Worm (Caenorhabditis elegans) whole organism, L4 larva: ENCODE data around the gene C33C12.7.

ENCODE experiments used
- F49E8.2 ChIP-seq: sonication (generic microtip); optimal IDR thresholded peaks from 2 replicates; lab custom pipeline; 2016; ENCODE audit warnings: missing compliant biosample characterization, mild to moderate bottlenecking, missing genetic modification characterization, borderline replicate concordance
- T26A8.4 ChIP-seq: fragments of 200-800 bp; sonication (Bioruptor generic); IDR thresholded peaks from 2 replicates; pipeline ENCODE4 v1.3.6; 2022; ENCODE audit warnings: missing genetic modification characterization, missing compliant biosample characterization
- Y75B8A.6 ChIP-seq: fragments of 200-800 bp; sonication (Bioruptor generic); IDR thresholded peaks from 2 replicates; pipeline ENCODE4 v1.3.6; 2022; ENCODE audit warnings: missing genetic modification reagents, missing genetic modification characterization, missing compliant biosample characterization
- aha-1 ChIP-seq: fragments of 150-350 bp; peaks from one replicate; lab custom pipeline; 2014; ENCODE audit warnings: missing biosample characterization, missing genetic modification characterization
- aly-2 ChIP-seq: sonication (generic microtip); optimal IDR thresholded peaks from 2 replicates; lab custom pipeline; 2018; ENCODE audit warnings: missing biosample characterization, missing genetic modification characterization
- ama-1 ChIP-seq: fragments of 150-350 bp; optimal IDR thresholded peaks from 2 replicates; lab custom pipeline; 2014; ENCODE audit warnings: inconsistent platforms, mixed read lengths
- ces-1 ChIP-seq: fragments of 150-350 bp; sonication (generic microtip); optimal IDR thresholded peaks from 4 replicates; lab custom pipeline; 2014; ENCODE audit warnings: missing biosample characterization, missing genetic modification reagents, missing genetic modification characterization
- daf-12 ChIP-seq: fragments of 150-350 bp; optimal IDR thresholded peaks from 2 replicates; lab custom pipeline; 2014; ENCODE audit warnings: missing biosample characterization, missing genetic modification reagents, missing genetic modification characterization
- daf-16 ChIP-seq, 3 experiments: sonication (generic microtip); optimal IDR thresholded peaks; 2 replicates each; lab custom pipeline; 2016 to 2017; ENCODE audit warnings: missing genetic modification characterization in 3 of 3, missing genetic modification reagents in 3 of 3, mild to moderate bottlenecking in 2 of 3, missing compliant biosample characterization in 2 of 3, missing biosample characterization in 1 of 3, moderate library complexity in 1 of 3
- daf-8 ChIP-seq: fragments of 200-800 bp; sonication (Bioruptor generic); IDR thresholded peaks from 2 replicates; pipeline ENCODE4 v1.3.6; 2022; ENCODE audit warnings: missing genetic modification characterization, missing compliant biosample characterization
- dmd-6 ChIP-seq: fragments of 200-800 bp; sonication (Bioruptor generic); IDR thresholded peaks from 2 replicates; pipeline ENCODE4 v1.3.6; 2022; ENCODE audit warnings: missing genetic modification reagents, missing genetic modification characterization, missing compliant biosample characterization
- dmd-8 ChIP-seq: fragments of 200-800 bp; sonication (Bioruptor generic); IDR thresholded peaks from 2 replicates; pipeline ENCODE4 v1.3.6; 2022; ENCODE audit warnings: missing genetic modification characterization, missing compliant biosample characterization
- dve-1 ChIP-seq: sonication (generic microtip); optimal IDR thresholded peaks from 2 replicates; lab custom pipeline; 2017; ENCODE audit warnings: antibody characterized with exemption, mild to moderate bottlenecking, missing genetic modification characterization, missing compliant biosample characterization; ENCODE audit not compliant: insufficient read depth
- hlh-30 ChIP-seq: sonication (generic microtip); optimal IDR thresholded peaks from 2 replicates; lab custom pipeline; 2017; ENCODE audit warnings: antibody characterized with exemption, mild to moderate bottlenecking, missing genetic modification characterization, missing compliant biosample characterization; ENCODE audit not compliant: insufficient read depth
- lin-13 ChIP-seq: fragments of 150-350 bp; optimal IDR thresholded peaks from 2 replicates; lab custom pipeline; 2014; ENCODE audit warnings: missing biosample characterization, missing genetic modification reagents, missing genetic modification characterization
- lin-15B ChIP-seq: fragments of 150-350 bp; sonication (generic microtip); optimal IDR thresholded peaks from 3 replicates; lab custom pipeline; 2014; ENCODE audit warnings: missing biosample characterization, missing genetic modification characterization
- lin-38 ChIP-seq: fragments of 200-800 bp; sonication (Bioruptor generic); IDR thresholded peaks from 2 replicates; pipeline ENCODE4 v1.3.6; 2022; ENCODE audit warnings: missing genetic modification reagents, missing genetic modification characterization, missing compliant biosample characterization
- lin-39 ChIP-seq: fragments of 150-350 bp; optimal IDR thresholded peaks from 2 replicates; lab custom pipeline; 2014; ENCODE audit warnings: missing biosample characterization, missing genetic modification reagents, missing genetic modification characterization
- madf-9 ChIP-seq: fragments of 200-800 bp; sonication (Bioruptor generic); conservative IDR thresholded peaks from 2 replicates; pipeline ENCODE4 v1.3.6; 2022; ENCODE audit warnings: missing genetic modification reagents, missing genetic modification characterization, missing compliant biosample characterization
- mdl-1 ChIP-seq, 2 experiments: fragments of 150-350 bp in 1 of 2; sonication (generic microtip) in 1 of 2; optimal IDR thresholded peaks; 2 replicates each; lab custom pipeline; 2014 to 2017; ENCODE audit warnings: missing biosample characterization in 2 of 2, missing genetic modification characterization in 2 of 2
- mdt-29 ChIP-seq: fragments of 200-800 bp; sonication (Bioruptor generic); IDR thresholded peaks from 2 replicates; pipeline ENCODE4 v1.3.6; 2022; ENCODE audit warnings: missing genetic modification reagents, missing genetic modification characterization, missing compliant biosample characterization
- mep-1 ChIP-seq: fragments of 150-350 bp; sonication (generic microtip); optimal IDR thresholded peaks from 3 replicates; lab custom pipeline; 2014; ENCODE audit warnings: missing biosample characterization, missing genetic modification characterization
- mxl-2 ChIP-seq: fragments of 200-800 bp; sonication (Bioruptor generic); conservative IDR thresholded peaks from 2 replicates; pipeline ENCODE4 v1.3.6; 2022; ENCODE audit warnings: missing genetic modification reagents, missing genetic modification characterization, missing compliant biosample characterization
- mxl-3 ChIP-seq: fragments of 200-800 bp; sonication (Bioruptor generic); optimal IDR thresholded peaks from 2 replicates; lab custom pipeline; 2018; ENCODE audit warnings: mild to moderate bottlenecking, missing genetic modification characterization, missing compliant biosample characterization
- nhr-10 ChIP-seq: fragments of 150-350 bp; optimal IDR thresholded peaks from 2 replicates; lab custom pipeline; 2014; ENCODE audit warnings: missing biosample characterization, missing genetic modification characterization
- nhr-25 ChIP-seq: sonication (generic microtip); optimal IDR thresholded peaks from 2 replicates; lab custom pipeline; 2017; ENCODE audit warnings: missing genetic modification characterization, mild to moderate bottlenecking, missing compliant biosample characterization, antibody characterized with exemption, moderate library complexity, borderline replicate concordance; ENCODE audit not compliant: insufficient read depth
- nhr-28 ChIP-seq: fragments of 150-350 bp; optimal IDR thresholded peaks from 2 replicates; lab custom pipeline; 2014; ENCODE audit warnings: missing biosample characterization, missing genetic modification characterization
- nhr-41 ChIP-seq: fragments of 200-800 bp; sonication (Bioruptor generic); IDR thresholded peaks from 2 replicates; pipeline ENCODE4 v1.3.6; 2022; ENCODE audit warnings: missing genetic modification reagents, missing genetic modification characterization, missing compliant biosample characterization
- nhr-77 ChIP-seq: fragments of 150-350 bp; optimal IDR thresholded peaks from 2 replicates; lab custom pipeline; 2014; ENCODE audit warnings: missing biosample characterization, missing genetic modification characterization
- pqm-1 ChIP-seq: sonication (generic microtip); optimal IDR thresholded peaks from 2 replicates; lab custom pipeline; 2017; ENCODE audit warnings: missing biosample characterization, missing genetic modification characterization
- snpc-1.2 ChIP-seq: fragments of 200-800 bp; sonication (Bioruptor generic); IDR thresholded peaks from 2 replicates; pipeline ENCODE4 v1.3.6; 2022; ENCODE audit warnings: missing genetic modification reagents, missing genetic modification characterization, missing compliant biosample characterization
- tag-97 ChIP-seq: fragments of 200-800 bp; sonication (Bioruptor generic); IDR thresholded peaks from 2 replicates; pipeline ENCODE4 v1.3.6; 2022; ENCODE audit warnings: missing genetic modification characterization, missing compliant biosample characterization
- unc-62 ChIP-seq, 3 experiments: fragments of 150-350 bp in 1 of 3; sonication (generic microtip); optimal IDR thresholded peaks in 2 of 3; peaks in 1 of 3; 1 replicate in 1 of 3; 2 replicates in 2 of 3; lab custom pipeline; 2014 to 2017; ENCODE audit warnings: missing biosample characterization in 3 of 3, missing genetic modification characterization in 3 of 3, missing genetic modification reagents in 3 of 3, missing genotype in 1 of 3
- zip-11 ChIP-seq: fragments of 200-800 bp; sonication (Bioruptor generic); IDR thresholded peaks from 2 replicates; pipeline ENCODE4 v1.3.6; 2022; ENCODE audit warnings: missing genetic modification characterization, missing compliant biosample characterization
- zip-2 ChIP-seq: fragments of 150-350 bp; optimal IDR thresholded peaks from 2 replicates; lab custom pipeline; 2014; ENCODE audit warnings: missing biosample characterization, missing genetic modification characterization

The C33C12.7 gene

ce11 chrII:2186329-2186728 is 11.1 kb upstream of the C33C12.7 start, which contains the start of gene gba-2 (continued):
- TF ChIP-seq lin-13 (GFP tag; lab: Kevin White, UChicago) = no peak
- TF ChIP-seq aly-2 (tag; lab: Kevin White, UChicago) = no peak
- TF ChIP-seq snpc-1.2 = no peak
- no peak for TF ChIP-seq nhr-41
- TF ChIP-seq lin-39 = no peak
- TF ChIP-seq tag-97 (GFP tag; lab: Robert Waterston, UW) = no peak
- peak; percentile 17 for TF ChIP-seq nhr-77
- no peak for TF ChIP-seq zip-2
- TF ChIP-seq nhr-28 = peak; percentile 98
- TF ChIP-seq madf-9 = no peak
- no peak for TF ChIP-seq ces-1 (GFP tag; lab: Kevin White, UChicago)
- TF ChIP-seq nhr-25 (tag; lab: Kevin White, UChicago) = no peak
- no peak for TF ChIP-seq ama-1 (lab: Kevin White, UChicago)
- no peak for TF ChIP-seq mdt-29 (GFP tag; lab: Robert Waterston, UW)

ce11 chrII:2177735-2178134 is 2.5 kb upstream of the C33C12.7 start:
- TF ChIP-seq F49E8.2 (tag; lab: Kevin White, UChicago) (no peak), daf-8 (GFP tag; lab: Robert Waterston, UW) (no peak), aha-1 (tag; lab: Kevin White, UChicago) (peak; percentile 92)

DNA sequence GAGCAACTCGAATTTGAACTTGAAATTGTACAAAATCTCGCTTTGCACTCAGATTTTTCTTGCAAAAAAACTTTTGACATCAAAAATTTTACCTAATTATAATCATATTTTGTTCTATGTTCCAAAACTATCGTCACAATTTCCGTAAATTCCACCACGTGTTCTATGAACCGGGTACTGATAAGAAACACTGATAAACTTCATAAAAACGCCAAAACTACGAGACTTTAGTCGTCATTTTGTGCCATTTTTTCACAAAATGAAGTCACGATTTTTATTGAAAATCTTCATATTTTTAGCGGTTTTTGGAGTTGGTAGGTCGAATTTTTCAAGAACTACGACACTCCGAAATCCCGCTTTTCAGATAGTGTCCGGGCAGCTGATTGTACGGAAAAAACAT is 1.4 kb upstream of the C33C12.7 start, which contains the start of gene gba-1:
Gene gba-1, plus strand, starts transcription at position 54 of the 400 bp plus-strand sequence.
- TF ChIP-seq zip-2 = no peak
- peak; percentile 71 for TF ChIP-seq nhr-77
- peak; percentile 48 for TF ChIP-seq dve-1 (tag; lab: Kevin White, UChicago)
- peak; percentile 82 for TF ChIP-seq aha-1 (tag; lab: Kevin White, UChicago)
- peak; percentile 83 for TF ChIP-seq nhr-28
- no peak for TF ChIP-seq daf-16 (GFP tag; optimal IDR thresholded peaks at IDR 0.05; lab: Kevin White, UChicago)
- peak; percentile 51 for TF ChIP-seq daf-16 (tag; optimal IDR thresholded peaks at IDR 0.05; lab: Kevin White, UChicago)
- peak in 1 of 2 experiments; percentile 1 for TF ChIP-seq mdl-1 (tag; optimal IDR thresholded peaks at IDR 0.05; lab: Kevin White, UChicago)
- peak; percentile 67 for TF ChIP-seq dmd-6 (GFP tag; lab: Robert Waterston, UW)
- no peak for TF ChIP-seq lin-15B (tag; lab: Kevin White, UChicago)
- peak; percentile 26 for TF ChIP-seq hlh-30 (tag; lab: Kevin White, UChicago)
- TF ChIP-seq mxl-2 (GFP tag; lab: Robert Waterston, UW) = no peak
- no peak for TF ChIP-seq mxl-3 (GFP tag; lab: Kevin White, UChicago)
- TF ChIP-seq dmd-8 (GFP tag; lab: Robert Waterston, UW) = no peak
- TF ChIP-seq pqm-1 (tag; lab: Kevin White, UChicago) = peak; percentile 27

- TF ChIP-seq zip-2 = no peak
- TF ChIP-seq Y75B8A.6 = no peak
- TF ChIP-seq nhr-10 = no peak
- no peak for TF ChIP-seq lin-13 (GFP tag; lab: Kevin White, UChicago)
- no peak for TF ChIP-seq ama-1 (lab: Kevin White, UChicago)
- TF ChIP-seq daf-8 (GFP tag; lab: Robert Waterston, UW) = no peak
- no peak for TF ChIP-seq T26A8.4 (GFP tag; lab: Robert Waterston, UW)
- TF ChIP-seq unc-62 (GFP tag; optimal IDR thresholded peaks at IDR 0.05 in 1 of 2; lab: Kevin White, UChicago) = no peak
- TF ChIP-seq unc-62 (tag; optimal IDR thresholded peaks at IDR 0.05; lab: Kevin White, UChicago) = no peak
- TF ChIP-seq daf-12 (tag; lab: Kevin White, UChicago) = no peak
- no peak for TF ChIP-seq zip-11
- no peak for TF ChIP-seq mep-1 (tag; lab: Kevin White, UChicago)
- no peak for TF ChIP-seq lin-38 (GFP tag; lab: Robert Waterston, UW)
These were observed 5.2 kb downstream of the C33C12.7 start, which contains the start of gene C33C12.12 for ce11 chrII:2170085-2170484. Gene C33C12.12, minus strand, starts transcription at chrII:2170185.
